Fruit fly (Drosophila melanogaster): ENCODE measurements around the gene PKD.
A peak's percentile ranks its signal among the peaks of the same experiment; 100 is the strongest.

The PKD gene

dm6 chr3R:18301569-18301968 is 12.6 kb downstream of the PKD start, which contains the start of gene Polr1E (continued):
- TF ChIP-seq cg (GFP tag; optimal IDR thresholded peaks at IDR 0.05), result no peak
- peak; percentile 72 for TF ChIP-seq Dll (GFP tag; IDR thresholded peaks at IDR 0.05; ENCODE audit: partially characterized antibody)
- no peak for TF ChIP-seq vfl (GFP tag; optimal IDR thresholded peaks at IDR 0.05)
- peak; percentile 56; the same call in 2 of the 3 replicates for TF ChIP-seq CG34224 (GFP tag; IDR thresholded peaks at IDR 0.05; ENCODE audit: partially characterized antibody)
- TF ChIP-seq Opbp (GFP tag; IDR thresholded peaks at IDR 0.05; ENCODE audit: partially characterized antibody), result peak; percentile 63; the same call in 2 of the 3 replicates
- TF ChIP-seq Max (GFP tag; optimal IDR thresholded peaks at IDR 0.05), result peak; percentile 91
- TF ChIP-seq ato (GFP tag; IDR thresholded peaks at IDR 0.05; ENCODE audit: partially characterized antibody), result peak; percentile 75
- no peak for TF ChIP-seq Elba2 (GFP tag; optimal IDR thresholded peaks at IDR 0.05)
- TF ChIP-seq sug (tag; optimal IDR thresholded peaks at IDR 0.05), result peak; percentile 43
- TF ChIP-seq gfzf (GFP tag; optimal IDR thresholded peaks at IDR 0.05), result peak; percentile 38
- TF ChIP-seq CG17829 (tag; optimal IDR thresholded peaks at IDR 0.05), result peak; percentile 41
- peak; percentile 83 for TF ChIP-seq YL-1 (GFP tag; optimal IDR thresholded peaks at IDR 0.05)
- peak; percentile 87 for TF ChIP-seq pzg (GFP tag; optimal IDR thresholded peaks at IDR 0.05)
- no peak for TF ChIP-seq Jarid2 (GFP tag; optimal IDR thresholded peaks at IDR 0.05)
- TF ChIP-seq jigr1 (GFP tag; IDR thresholded peaks at IDR 0.05), result no peak
- peak; percentile 79 for TF ChIP-seq CG6791 (GFP tag; IDR thresholded peaks at IDR 0.05; ENCODE audit: partially characterized antibody)
- TF ChIP-seq CG6813 (GFP tag; optimal IDR thresholded peaks at IDR 0.05), result no peak
- TF ChIP-seq MESR4 (GFP tag; optimal IDR thresholded peaks at IDR 0.05), result peak; percentile 41
- peak; percentile 64 for TF ChIP-seq amos (GFP tag; IDR thresholded peaks at IDR 0.05; ENCODE audit: partially characterized antibody)
- peak; percentile 20 for TF ChIP-seq CG2712 (tag; optimal IDR thresholded peaks at IDR 0.05)
- TF ChIP-seq CG15514 (GFP tag; optimal IDR thresholded peaks at IDR 0.05), result peak; percentile 43
- TF ChIP-seq B-H2 (GFP tag; optimal IDR thresholded peaks at IDR 0.05), result peak; percentile 45
- TF ChIP-seq CG8765 (GFP tag; IDR thresholded peaks at IDR 0.05), result no peak
- TF ChIP-seq lab (GFP tag; optimal IDR thresholded peaks at IDR 0.05), result no peak
- no peak for TF ChIP-seq HLH54F (GFP tag; optimal IDR thresholded peaks at IDR 0.05)
- TF ChIP-seq GATAe (GFP tag; conservative IDR thresholded peaks at IDR 0.05), result no peak
- TF ChIP-seq HLH4C (GFP tag; IDR thresholded peaks at IDR 0.05; ENCODE audit: partially characterized antibody), result peak; percentile 81
- TF ChIP-seq bsh (GFP tag; optimal IDR thresholded peaks at IDR 0.05), result no peak
- TF ChIP-seq CG13624 (GFP tag; optimal IDR thresholded peaks at IDR 0.05), result peak; percentile 13
- 0 out of 3 replicates have a peak, but pooled peaks have one; percentile 7 for TF ChIP-seq ci (GFP tag; IDR thresholded peaks at IDR 0.05)
- peak; percentile 100 for TF ChIP-seq CG11560 (tag; IDR thresholded peaks at IDR 0.05)
- TF ChIP-seq Dp (GFP tag; optimal IDR thresholded peaks at IDR 0.05), result peak; percentile 94
- 0 out of 2 replicates have a peak, but pooled peaks have one; percentile 4 for TF ChIP-seq CG3847 (GFP tag; IDR thresholded peaks at IDR 0.05)
- TF ChIP-seq Ets97D (GFP tag; optimal IDR thresholded peaks at IDR 0.05), result peak; percentile 76
- peak; percentile 36 for TF ChIP-seq HmgD (GFP tag; optimal IDR thresholded peaks at IDR 0.05)
- no peak for TF ChIP-seq gt (GFP tag; IDR thresholded peaks at IDR 0.05)
- TF ChIP-seq Sry-δ (GFP tag; optimal IDR thresholded peaks at IDR 0.05), result peak; percentile 59
- peak; percentile 75 for TF ChIP-seq bbx (GFP tag; IDR thresholded peaks at IDR 0.05; ENCODE audit: partially characterized antibody)
- TF ChIP-seq tx (GFP tag; optimal IDR thresholded peaks at IDR 0.05), result no peak
- peak; percentile 98 for TF ChIP-seq cwo (GFP tag; optimal IDR thresholded peaks at IDR 0.05)
- TF ChIP-seq CG1603 (tag; optimal IDR thresholded peaks at IDR 0.05), result peak; percentile 73
- peak; percentile 24 for TF ChIP-seq Xbp1 (GFP tag; optimal IDR thresholded peaks at IDR 0.05)
- no peak for TF ChIP-seq Dip3 (GFP tag; optimal IDR thresholded peaks at IDR 0.05)
- TF ChIP-seq zen2 (GFP tag; IDR thresholded peaks at IDR 0.05; ENCODE audit: partially characterized antibody), result peak; percentile 50; the same call in 1 of the 3 replicates
- TF ChIP-seq vnd (GFP tag; IDR thresholded peaks at IDR 0.05; ENCODE audit: partially characterized antibody), result peak; percentile 50; the same call in 2 of the 3 replicates
- peak; percentile 57 for TF ChIP-seq hbn (GFP tag; IDR thresholded peaks at IDR 0.05; ENCODE audit: partially characterized antibody)
- TF ChIP-seq CG13287 (GFP tag; IDR thresholded peaks at IDR 0.05; ENCODE audit: partially characterized antibody), result peak; percentile 79
- peak; percentile 60 for TF ChIP-seq BEAF-32 (GFP tag; optimal IDR thresholded peaks at IDR 0.05)
